Worm (Caenorhabditis elegans): ENCODE data around the gene Y54G2A.73.

- TF ChIP-seq W03F9.2 (tag; optimal IDR thresholded peaks at IDR 0.05) (no peak), him-1 (tag; optimal IDR thresholded peaks at IDR 0.05) (no peak), dao-5 (tag; optimal IDR thresholded peaks at IDR 0.05) (no peak)
Observed at ce11 chrIV:2978384-2978783, 30.3 kb downstream of the Y54G2A.73 start, which contains the start of gene lad-2.
